Worm (Caenorhabditis elegans) whole organism, L4/young adult: Measurements from ENCODE around the gene F28A10.1.

Experiments
- W03F9.2 ChIP-seq: fragments of 150-350 bp; optimal IDR thresholded peaks from 2 replicates; lab custom pipeline; 2014; ENCODE audit warnings: missing biosample characterization, missing genetic modification characterization
- dao-5 ChIP-seq: sonication (generic microtip); optimal IDR thresholded peaks from 2 replicates; lab custom pipeline; 2016; ENCODE audit warnings: missing genotype, missing genetic modification characterization, moderate library complexity, missing compliant biosample characterization
- him-1 ChIP-seq: sonication (generic microtip); optimal IDR thresholded peaks from 2 replicates; lab custom pipeline; 2016; ENCODE audit warnings: missing genotype, missing genetic modification reagents, missing genetic modification characterization, missing compliant biosample characterization

- no peak for TF ChIP-seq him-1 (tag; lab: Kevin White, UChicago)
- TF ChIP-seq dao-5 (tag; lab: Kevin White, UChicago): no peak
- TF ChIP-seq W03F9.2 (tag; lab: Kevin White, UChicago): no peak
Measured at ce11 chrII:808457-808856, 17.2 kb upstream of the F28A10.1 start, which contains the start of gene F46F5.11.
